Fruit fly (Drosophila melanogaster): ENCODE measurements around the gene CG6055.
A peak's percentile ranks its signal among the peaks of the same experiment; 100 is the strongest.

Gene CG6055

dm6 chr2L:7504529-7504928 lies 38.2 kb downstream of the CG6055 start:
- no peak for TF ChIP-seq noc (tag; optimal IDR thresholded peaks at IDR 0.05)

DNA sequence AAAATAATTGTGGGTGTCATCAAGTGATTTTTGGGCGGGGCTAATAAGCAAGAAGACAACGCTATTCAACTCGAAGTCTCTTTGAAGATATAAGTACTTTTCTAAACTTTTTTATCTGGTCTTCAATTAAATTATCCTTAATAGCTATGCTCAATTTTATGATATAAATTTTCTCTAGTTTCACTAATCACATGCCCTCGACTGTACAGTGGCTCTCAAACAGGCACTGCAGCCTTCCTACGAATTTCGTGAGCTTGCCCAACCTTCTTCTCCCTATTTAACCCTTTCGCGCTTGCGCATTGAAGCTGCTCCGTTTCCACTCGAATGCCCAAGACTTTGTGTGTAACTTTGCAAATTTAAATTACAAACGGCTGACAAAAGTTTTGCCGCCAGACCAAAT lies 39.6 kb downstream of the CG6055 start:
- no peak for TF ChIP-seq noc (tag; optimal IDR thresholded peaks at IDR 0.05)

dm6 chr2L:7507447-7507846 lies 41.1 kb downstream of the CG6055 start:
- no peak for TF ChIP-seq noc (tag; optimal IDR thresholded peaks at IDR 0.05)

dm6 chr2L:7508463-7508862 lies 42.1 kb downstream of the CG6055 start:
- TF ChIP-seq noc (tag; optimal IDR thresholded peaks at IDR 0.05), result no peak

- no peak for TF ChIP-seq noc (tag; optimal IDR thresholded peaks at IDR 0.05)
Observed at dm6 chr2L:7508867-7509266, 42.5 kb downstream of the CG6055 start.

dm6 chr2L:7512860-7513259 lies 46.5 kb downstream of the CG6055 start:
- peak; percentile 16 for TF ChIP-seq noc (tag; optimal IDR thresholded peaks at IDR 0.05)

DNA sequence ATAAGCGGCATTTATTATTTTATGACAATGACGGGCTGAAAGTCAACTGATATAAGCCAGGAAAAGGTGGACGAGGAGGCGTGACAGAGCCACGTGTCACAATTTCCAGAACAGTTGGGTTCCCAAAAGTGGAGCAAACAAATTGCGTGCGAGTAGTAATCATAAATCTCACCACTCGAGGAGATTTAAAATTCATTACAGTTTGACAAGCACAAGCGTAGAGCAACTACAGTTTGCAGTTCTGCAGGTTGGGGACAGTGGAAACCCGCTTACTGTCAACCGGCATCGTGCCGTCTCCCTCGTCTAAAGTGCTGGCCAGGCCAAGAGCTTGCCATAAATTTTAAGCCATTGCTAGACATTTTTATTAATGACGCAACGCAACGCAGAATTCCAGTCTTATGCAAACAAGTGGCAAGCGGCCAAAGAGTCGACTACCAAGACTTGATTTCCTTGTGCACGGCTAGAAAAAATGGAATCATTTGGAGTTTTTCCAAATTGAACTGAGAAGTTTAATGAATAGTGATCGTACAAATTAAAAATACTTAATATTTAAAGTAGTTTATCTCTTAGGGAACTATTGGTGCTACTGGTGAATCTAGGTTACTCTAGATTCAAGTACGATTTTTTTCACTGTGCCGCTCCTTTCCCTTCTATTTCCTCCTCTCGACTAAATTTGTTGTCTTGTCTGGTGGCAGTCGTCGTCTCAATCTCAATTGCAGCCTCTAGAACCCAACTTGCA lies 47.1 kb downstream of the CG6055 start:
- no peak for TF ChIP-seq noc (tag; optimal IDR thresholded peaks at IDR 0.05)

- no peak for TF ChIP-seq noc (tag; optimal IDR thresholded peaks at IDR 0.05)
Observed at dm6 chr2L:7515396-7515795, 49.1 kb downstream of the CG6055 start.

dm6 chr2L:7518896-7519295 lies 52.6 kb downstream of the CG6055 start:
- no peak for TF ChIP-seq noc (tag; optimal IDR thresholded peaks at IDR 0.05)

DNA sequence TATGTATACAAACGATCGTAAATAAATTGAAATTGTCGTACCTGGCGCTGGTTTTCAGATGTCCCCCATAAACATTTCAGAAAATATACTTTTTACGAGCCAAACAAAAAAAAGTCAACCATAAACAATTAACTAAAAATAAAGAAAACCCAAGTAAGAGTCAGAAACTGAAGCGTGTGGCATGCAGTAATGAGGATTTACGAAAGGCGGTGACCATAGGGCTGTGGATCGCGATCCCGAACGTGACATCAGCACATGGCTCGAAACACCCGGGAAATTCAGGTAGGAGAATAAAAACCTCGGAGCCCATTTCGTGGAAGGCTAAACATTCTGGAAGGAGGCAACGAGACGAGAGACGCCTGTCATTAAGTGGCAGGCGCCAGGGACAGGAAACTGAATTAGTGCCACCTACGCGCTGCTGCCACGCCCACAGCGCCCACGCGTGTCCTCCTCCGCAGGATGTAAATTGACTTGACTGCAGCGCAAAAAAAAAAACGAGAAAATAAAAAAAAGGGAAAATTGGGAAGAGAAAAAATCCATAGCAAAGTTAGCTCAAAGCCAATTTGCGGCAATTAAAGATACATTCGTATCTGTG lies 53.3 kb downstream of the CG6055 start:
- no peak for TF ChIP-seq noc (tag; optimal IDR thresholded peaks at IDR 0.05)

DNA sequence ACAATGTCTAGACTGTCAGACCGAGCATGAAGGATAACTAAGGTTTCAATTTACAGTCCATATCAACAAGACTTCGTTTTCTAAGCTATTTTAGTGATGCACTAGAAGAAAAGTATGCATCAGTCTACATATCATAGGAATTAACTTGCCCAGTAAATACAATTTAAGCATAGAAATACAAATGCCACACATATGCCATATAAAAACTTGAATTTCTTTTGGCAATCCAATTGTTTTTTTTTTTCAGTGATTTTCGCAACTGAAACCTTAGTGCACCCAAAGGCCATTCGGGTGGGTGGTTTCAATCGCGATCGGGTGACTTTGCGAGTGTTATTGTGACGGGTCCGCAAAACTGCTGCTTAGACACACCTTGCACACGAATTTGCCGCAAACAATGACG lies 54.2 kb downstream of the CG6055 start:
- TF ChIP-seq noc (tag; optimal IDR thresholded peaks at IDR 0.05), result no peak

dm6 chr2L:7521627-7522026 lies 55.3 kb downstream of the CG6055 start:
- TF ChIP-seq noc (tag; optimal IDR thresholded peaks at IDR 0.05), result no peak

All from whole organism, larva.